Fruit fly (Drosophila melanogaster): Measurements from ENCODE around the gene CG1647.
A peak's percentile ranks its signal among the peaks of the same experiment; 100 is the strongest.

Gene CG1647

dm6 chr3R:28831172-28831571, 11.2 kb downstream of the CG1647 start (continued):
- TF ChIP-seq CG6689 (GFP tag; IDR thresholded peaks at IDR 0.05) = no peak
- no peak for TF ChIP-seq CG13123 (GFP tag; optimal IDR thresholded peaks at IDR 0.05)
- no peak for TF ChIP-seq Lpt (GFP tag; optimal IDR thresholded peaks at IDR 0.05)
- no peak for TF ChIP-seq ara (GFP tag; IDR thresholded peaks at IDR 0.05)
- TF ChIP-seq CG6683 (GFP tag; optimal IDR thresholded peaks at IDR 0.05) = no peak
- no peak for TF ChIP-seq chif (GFP tag; optimal IDR thresholded peaks at IDR 0.05)
- no peak for TF ChIP-seq Atf-2 (GFP tag; optimal IDR thresholded peaks at IDR 0.05)
- TF ChIP-seq fd64A (GFP tag; optimal IDR thresholded peaks at IDR 0.05) = no peak
- TF ChIP-seq tin (GFP tag; optimal IDR thresholded peaks at IDR 0.05) = no peak
- peak; percentile 27 for TF ChIP-seq CG13894 (tag; optimal IDR thresholded peaks at IDR 0.05)
- TF ChIP-seq CG7271 (tag; optimal IDR thresholded peaks at IDR 0.05) = no peak
- TF ChIP-seq unc-4 (GFP tag; IDR thresholded peaks at IDR 0.05; ENCODE audit: partially characterized antibody) = no peak
- TF ChIP-seq jumu (GFP tag; optimal IDR thresholded peaks at IDR 0.05) = no peak
- TF ChIP-seq twi (tag; optimal IDR thresholded peaks at IDR 0.05) = no peak
- TF ChIP-seq CG5953 (GFP tag; IDR thresholded peaks at IDR 0.05) = no peak
- no peak for TF ChIP-seq CG12659 (GFP tag; optimal IDR thresholded peaks at IDR 0.05)
- TF ChIP-seq ind (GFP tag; optimal IDR thresholded peaks at IDR 0.05) = no peak
- no peak for TF ChIP-seq BEAF-32 (GFP tag; optimal IDR thresholded peaks at IDR 0.05)
- TF ChIP-seq B-H1 (GFP tag; IDR thresholded peaks at IDR 0.05) = no peak
- peak; percentile 18; the same call in 1 of the 2 replicates for TF ChIP-seq E2f2 (GFP tag; IDR thresholded peaks at IDR 0.05)
- TF ChIP-seq CG7987 (GFP tag; optimal IDR thresholded peaks at IDR 0.05) = no peak
- TF ChIP-seq usp (GFP tag; optimal IDR thresholded peaks at IDR 0.05) = no peak
- TF ChIP-seq CG32767 (GFP tag; IDR thresholded peaks at IDR 0.05) = peak; percentile 62; the same call in 1 of the 2 replicates
- TF ChIP-seq CG12155 (GFP tag; optimal IDR thresholded peaks at IDR 0.05) = no peak
- peak; percentile 5 for TF ChIP-seq kah (GFP tag; optimal IDR thresholded peaks at IDR 0.05)
- no peak for TF ChIP-seq CG17912 (GFP tag; optimal IDR thresholded peaks at IDR 0.05)
- TF ChIP-seq Deaf1 (tag; optimal IDR thresholded peaks at IDR 0.05) = peak; percentile 49
- TF ChIP-seq CG14441 (GFP tag; IDR thresholded peaks at IDR 0.05) = no peak
- TF ChIP-seq GATAe (GFP tag; conservative IDR thresholded peaks at IDR 0.05) = peak; percentile 74
- no peak for TF ChIP-seq CG14050 (GFP tag; IDR thresholded peaks at IDR 0.05)
- TF ChIP-seq trh (GFP tag; optimal IDR thresholded peaks at IDR 0.05) = no peak
- no peak for TF ChIP-seq CG15011 (GFP tag; optimal IDR thresholded peaks at IDR 0.05)
- TF ChIP-seq gem (tag; optimal IDR thresholded peaks at IDR 0.05) = no peak
- TF ChIP-seq fu2 (GFP tag; optimal IDR thresholded peaks at IDR 0.05) = no peak
- no peak for TF ChIP-seq fd3F (GFP tag; optimal IDR thresholded peaks at IDR 0.05)
- no peak for TF ChIP-seq sug (tag; optimal IDR thresholded peaks at IDR 0.05)
- TF ChIP-seq gro (GFP tag; optimal IDR thresholded peaks at IDR 0.05) = no peak
- no peak for TF ChIP-seq Abd-B (GFP tag; optimal IDR thresholded peaks at IDR 0.05)
- no peak for TF ChIP-seq Stat92E (GFP tag; optimal IDR thresholded peaks at IDR 0.05)
- TF ChIP-seq sima (GFP tag; optimal IDR thresholded peaks at IDR 0.05) = no peak
- TF ChIP-seq zfh2 (GFP tag; optimal IDR thresholded peaks at IDR 0.05) = no peak
- TF ChIP-seq MBD-R2 (GFP tag; IDR thresholded peaks at IDR 0.05) = no peak
- TF ChIP-seq CG4282 (GFP tag; optimal IDR thresholded peaks at IDR 0.05) = no peak
- no peak for TF ChIP-seq peb (GFP tag; IDR thresholded peaks at IDR 0.05)
- no peak for TF ChIP-seq CG17385 (GFP tag; optimal IDR thresholded peaks at IDR 0.05)
- TF ChIP-seq CG4424 (GFP tag; optimal IDR thresholded peaks at IDR 0.05) = no peak
- TF ChIP-seq z (GFP tag; IDR thresholded peaks at IDR 0.05) = no peak
- no peak for TF ChIP-seq Hmr (GFP tag; optimal IDR thresholded peaks at IDR 0.05)
- TF ChIP-seq Sry-β (GFP tag; optimal IDR thresholded peaks at IDR 0.05) = no peak
- TF ChIP-seq tup (GFP tag; optimal IDR thresholded peaks at IDR 0.05) = no peak
- no peak for TF ChIP-seq vfl (GFP tag; optimal IDR thresholded peaks at IDR 0.05)
- TF ChIP-seq CG2678 (tag; optimal IDR thresholded peaks at IDR 0.05) = no peak
